Fruit fly (Drosophila melanogaster): ENCODE results near the gene PyK.

The PyK gene

DNA sequence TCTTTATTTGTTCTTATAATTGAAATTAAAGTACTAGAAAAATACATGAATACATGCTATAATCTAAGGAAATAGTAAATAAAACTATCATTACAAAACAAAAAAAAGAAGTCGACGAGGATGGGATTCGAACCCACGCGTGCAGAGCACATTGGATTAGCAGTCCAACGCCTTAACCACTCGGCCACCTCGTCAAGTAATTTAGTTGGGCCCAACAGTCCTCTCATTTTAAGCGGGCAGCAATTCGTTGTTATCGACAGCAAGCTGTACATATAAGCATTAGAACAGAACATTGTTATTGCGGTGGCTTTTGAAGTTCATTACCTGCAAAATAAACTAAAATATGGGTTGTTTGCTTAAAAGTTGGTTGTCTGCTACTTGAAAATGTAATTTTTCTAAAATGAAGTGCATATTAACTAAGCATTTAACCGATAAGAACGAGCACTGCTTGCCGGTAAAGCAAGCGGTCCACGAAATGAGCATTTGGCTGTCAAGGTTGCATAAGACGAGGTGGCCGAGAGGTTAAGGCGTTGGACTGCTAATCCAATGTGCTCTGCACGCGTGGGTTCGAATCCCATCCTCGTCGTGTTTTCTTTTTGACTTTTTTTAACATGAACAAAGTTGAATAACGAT lies 29.8 kb downstream of the PyK start (continued):
- no peak for TF ChIP-seq Hr3 (GFP tag; optimal IDR thresholded peaks at IDR 0.05)
- TF ChIP-seq hkb (optimal IDR thresholded peaks at IDR 0.05), result peak; percentile 55
- no peak for TF ChIP-seq hkb (GFP tag; IDR thresholded peaks at IDR 0.05)
- peak; percentile 37 for TF ChIP-seq HmgZ (tag; optimal IDR thresholded peaks at IDR 0.05)
- peak; percentile 55 for TF ChIP-seq CTCF (GFP tag; optimal IDR thresholded peaks at IDR 0.05)
- peak; percentile 53 for TF ChIP-seq CG10431 (GFP tag; optimal IDR thresholded peaks at IDR 0.05)
- TF ChIP-seq CG2129 (GFP tag; IDR thresholded peaks at IDR 0.05; ENCODE audit: partially characterized antibody), result peak; percentile 19; the same call in 1 of the 2 replicates
- TF ChIP-seq NC2α (GFP tag; optimal IDR thresholded peaks at IDR 0.05), result no peak
- TF ChIP-seq HLH4C (GFP tag; IDR thresholded peaks at IDR 0.05; ENCODE audit: partially characterized antibody), result peak; percentile 83
- TF ChIP-seq sima (GFP tag; optimal IDR thresholded peaks at IDR 0.05), result no peak
- TF ChIP-seq CG7963 (GFP tag; IDR thresholded peaks at IDR 0.05; ENCODE audit: partially characterized antibody), result peak; percentile 88
- TF ChIP-seq nmo (GFP tag; optimal IDR thresholded peaks at IDR 0.05), result peak; percentile 22
- no peak for TF ChIP-seq pan (optimal IDR thresholded peaks at IDR 0.05)
- TF ChIP-seq pan (GFP tag; optimal IDR thresholded peaks at IDR 0.05 in 1 of 2, IDR thresholded peaks at IDR 0.05 in 1 of 2), result peak in 1 of 2 experiments; percentile 12
- peak; percentile 88 for TF ChIP-seq CG14860 (GFP tag; IDR thresholded peaks at IDR 0.05; ENCODE audit: partially characterized antibody)
- TF ChIP-seq sob (GFP tag; IDR thresholded peaks at IDR 0.05), result no peak
- no peak for TF ChIP-seq CG6272 (GFP tag; IDR thresholded peaks at IDR 0.05)
- TF ChIP-seq CG11504 (tag; optimal IDR thresholded peaks at IDR 0.05), result peak; percentile 5
- TF ChIP-seq Stat92E (GFP tag; optimal IDR thresholded peaks at IDR 0.05), result peak in 1 of 3 experiments; percentile 73
- no peak for TF ChIP-seq ranshi (GFP tag; IDR thresholded peaks at IDR 0.05)
- no peak for TF ChIP-seq pfk (GFP tag; optimal IDR thresholded peaks at IDR 0.05)
- peak; percentile 77 for TF ChIP-seq amos (GFP tag; IDR thresholded peaks at IDR 0.05; ENCODE audit: partially characterized antibody)
- TF ChIP-seq Drgx (GFP tag; IDR thresholded peaks at IDR 0.05), result no peak
- peak; percentile 23 for TF ChIP-seq CG34376 (GFP tag; optimal IDR thresholded peaks at IDR 0.05)
- TF ChIP-seq Atf6 (GFP tag; IDR thresholded peaks at IDR 0.05), result 0 out of 2 replicates have a peak, but pooled peaks have one; percentile 27
- no peak for TF ChIP-seq CG1832 (GFP tag; optimal IDR thresholded peaks at IDR 0.05)
- TF ChIP-seq bab2 (GFP tag; optimal IDR thresholded peaks at IDR 0.05), result no peak
- no peak for TF ChIP-seq Mes4 (GFP tag; optimal IDR thresholded peaks at IDR 0.05)
- TF ChIP-seq CG6813 (GFP tag; optimal IDR thresholded peaks at IDR 0.05), result no peak
- TF ChIP-seq gce (GFP tag; IDR thresholded peaks at IDR 0.05), result no peak
- TF ChIP-seq gt (GFP tag; IDR thresholded peaks at IDR 0.05), result no peak
- peak; percentile 92 for TF ChIP-seq Opbp (GFP tag; IDR thresholded peaks at IDR 0.05; ENCODE audit: partially characterized antibody)
- TF ChIP-seq CG31224 (GFP tag; IDR thresholded peaks at IDR 0.05), result no peak
- no peak for TF ChIP-seq tio (GFP tag; optimal IDR thresholded peaks at IDR 0.05)
- TF ChIP-seq CG16813 (GFP tag; IDR thresholded peaks at IDR 0.05; ENCODE audit: partially characterized antibody), result peak; percentile 80
- no peak for TF ChIP-seq Gug (GFP tag; IDR thresholded peaks at IDR 0.05)
- TF ChIP-seq CG1647 (GFP tag; optimal IDR thresholded peaks at IDR 0.05), result no peak
- peak in 1 of 2 experiments; percentile 93 for TF ChIP-seq Dfd (GFP tag; optimal IDR thresholded peaks at IDR 0.05)
- TF ChIP-seq lbe (GFP tag; optimal IDR thresholded peaks at IDR 0.05), result no peak
- TF ChIP-seq pb (GFP tag; optimal IDR thresholded peaks at IDR 0.05), result no peak
- 0 out of 3 replicates have a peak, but pooled peaks have one; percentile 19 for TF ChIP-seq Doc3 (GFP tag; IDR thresholded peaks at IDR 0.05; ENCODE audit: partially characterized antibody)
- TF ChIP-seq CG13287 (GFP tag; IDR thresholded peaks at IDR 0.05; ENCODE audit: partially characterized antibody), result peak; percentile 54; the same call in 1 of the 2 replicates
- TF ChIP-seq vnd (GFP tag; IDR thresholded peaks at IDR 0.05; ENCODE audit: partially characterized antibody), result peak; percentile 63; the same call in 2 of the 3 replicates
- TF ChIP-seq CG17829 (tag; optimal IDR thresholded peaks at IDR 0.05), result no peak
- no peak for TF ChIP-seq Dip2 (GFP tag; IDR thresholded peaks at IDR 0.05)
- TF ChIP-seq TFAM (GFP tag; optimal IDR thresholded peaks at IDR 0.05), result no peak
- no peak for TF ChIP-seq Abd-B (GFP tag; optimal IDR thresholded peaks at IDR 0.05)
- 0 out of 4 replicates have a peak, but pooled peaks have one; percentile 56 for TF ChIP-seq Dll (GFP tag; IDR thresholded peaks at IDR 0.05; ENCODE audit: partially characterized antibody)
- TF ChIP-seq Bdp1 (GFP tag; optimal IDR thresholded peaks at IDR 0.05), result peak; percentile 100

Measured in whole organism, embryonic.